Worm (Caenorhabditis elegans) whole organism, L2 larva: ENCODE data around the gene W02A2.9.

Experiments used
- F13H6.1 ChIP-seq: sonication (generic microtip); optimal IDR thresholded peaks from 2 replicates; lab custom pipeline; 2016; ENCODE audit warnings: missing genetic modification characterization, missing compliant biosample characterization
- R02D3.7 ChIP-seq: fragments of 150-350 bp; optimal IDR thresholded peaks from 2 replicates; lab custom pipeline; 2014; ENCODE audit warnings: missing biosample characterization, missing genetic modification characterization
- ama-1 ChIP-seq: fragments of 150-350 bp; optimal IDR thresholded peaks from 2 replicates; lab custom pipeline; 2018; ENCODE audit warnings: inconsistent platforms
- crh-2 ChIP-seq: sonication (generic microtip); optimal IDR thresholded peaks from 2 replicates; lab custom pipeline; 2017; ENCODE audit warnings: missing biosample characterization, missing genetic modification characterization
- egl-27 ChIP-seq: sonication (generic microtip); optimal IDR thresholded peaks from 3 replicates; lab custom pipeline; 2017; ENCODE audit warnings: missing biosample characterization, missing genetic modification reagents, missing genetic modification characterization
- elt-3 ChIP-seq: sonication (generic microtip); optimal IDR thresholded peaks from 2 replicates; lab custom pipeline; 2017; ENCODE audit warnings: missing biosample characterization, missing genetic modification characterization
- fos-1 ChIP-seq: fragments of 150-350 bp; optimal IDR thresholded peaks from 2 replicates; lab custom pipeline; 2014; ENCODE audit warnings: missing biosample characterization, missing genetic modification characterization
- lin-39 ChIP-seq: fragments of 150-350 bp; optimal IDR thresholded peaks from 2 replicates; lab custom pipeline; 2014; ENCODE audit warnings: missing biosample characterization, missing genetic modification reagents, missing genetic modification characterization
- lsy-2 ChIP-seq, 2 experiments: fragments of 150-350 bp in 1 of 2; sonication (generic microtip) in 1 of 2; optimal IDR thresholded peaks; 2 replicates each; lab custom pipeline; 2014 to 2017; ENCODE audit warnings: missing biosample characterization in 2 of 2, missing genetic modification characterization in 2 of 2
- mbf-1 ChIP-seq: sonication (generic microtip); optimal IDR thresholded peaks from 2 replicates; lab custom pipeline; 2017; ENCODE audit warnings: missing biosample characterization, missing genetic modification characterization
- nhr-129 ChIP-seq: fragments of 150-350 bp; optimal IDR thresholded peaks from 2 replicates; lab custom pipeline; 2014; ENCODE audit warnings: missing biosample characterization, missing genetic modification characterization
- nhr-21 ChIP-seq: fragments of 150-350 bp; optimal IDR thresholded peaks from 2 replicates; lab custom pipeline; 2014; ENCODE audit warnings: missing biosample characterization, missing genetic modification characterization
- nhr-23 ChIP-seq: fragments of 150-350 bp; optimal IDR thresholded peaks from 2 replicates; lab custom pipeline; 2014; ENCODE audit warnings: missing biosample characterization, missing genetic modification reagents, missing genetic modification characterization
- sem-4 ChIP-seq: fragments of 150-350 bp; optimal IDR thresholded peaks from 2 replicates; lab custom pipeline; 2014; ENCODE audit warnings: missing biosample characterization, missing genetic modification reagents, missing genetic modification characterization
- skn-1 ChIP-seq: sonication (generic microtip); optimal IDR thresholded peaks from 2 replicates; lab custom pipeline; 2017; ENCODE audit warnings: missing biosample characterization, missing genetic modification characterization
- sma-3 ChIP-seq: sonication (generic microtip); optimal IDR thresholded peaks from 2 replicates; lab custom pipeline; 2016; ENCODE audit warnings: missing genetic modification reagents, missing genetic modification characterization, missing compliant biosample characterization
- sma-9 ChIP-seq, 2 experiments: fragments of 150-350 bp in 1 of 2; sonication (generic microtip) in 1 of 2; optimal IDR thresholded peaks; 2 replicates each; lab custom pipeline; 2014 to 2016; ENCODE audit warnings: missing genetic modification characterization in 2 of 2, mild to moderate bottlenecking in 1 of 2, missing biosample characterization in 1 of 2, missing compliant biosample characterization in 1 of 2, missing genetic modification reagents in 1 of 2, moderate library complexity in 1 of 2
- unc-39 ChIP-seq: fragments of 150-350 bp; optimal IDR thresholded peaks from 2 replicates; lab custom pipeline; 2014; ENCODE audit warnings: missing biosample characterization, missing genetic modification characterization
- unc-55 ChIP-seq: fragments of 150-350 bp; sonication (generic microtip); optimal IDR thresholded peaks from 3 replicates; lab custom pipeline; 2014; ENCODE audit warnings: missing biosample characterization, missing genetic modification reagents, missing genetic modification characterization
- ztf-1 ChIP-seq: fragments of 200-800 bp; sonication (Bioruptor generic); conservative IDR thresholded peaks from 2 replicates; pipeline ENCODE4 v1.3.6; 2022; ENCODE audit warnings: missing genetic modification characterization, missing compliant biosample characterization
- ztf-11 ChIP-seq: sonication (generic microtip); optimal IDR thresholded peaks from 2 replicates; lab custom pipeline; 2017; ENCODE audit warnings: missing biosample characterization, missing genetic modification characterization
- ztf-4 ChIP-seq: fragments of 150-350 bp; optimal IDR thresholded peaks from 2 replicates; lab custom pipeline; 2014; ENCODE audit warnings: missing biosample characterization, missing genetic modification characterization

The W02A2.9 gene

DNA sequence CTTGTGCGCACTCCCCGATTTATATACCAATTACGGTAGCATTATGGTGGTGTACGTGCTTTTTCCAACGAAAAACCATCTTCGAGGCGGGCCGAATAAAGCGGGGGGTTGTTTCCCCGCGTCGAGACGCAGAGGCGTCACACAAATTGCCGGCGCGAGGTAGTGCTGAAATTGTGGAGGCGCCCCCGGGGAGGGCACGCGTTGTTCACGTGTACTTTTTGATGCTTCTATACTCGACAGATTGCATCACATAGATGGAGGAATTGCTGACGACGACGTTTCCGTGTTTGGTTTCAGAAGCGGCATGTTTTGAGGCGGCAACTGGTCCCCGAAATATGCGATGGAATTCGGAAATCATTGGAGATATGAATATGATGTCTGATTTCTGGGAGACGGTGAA lies 47.8 kb downstream of the W02A2.9 start (continued):
- TF ChIP-seq mbf-1 (tag; lab: Kevin White, UChicago) (no peak), unc-55 (GFP tag; lab: Kevin White, UChicago) (peak; percentile 86), ama-1 (lab: Kevin White, UChicago) (no peak), unc-39 (tag; lab: Kevin White, UChicago) (no peak), ztf-1 (GFP tag; lab: Robert Waterston, UW) (no peak), egl-27 (peak; percentile 94), elt-3 (tag; lab: Kevin White, UChicago) (no peak), ztf-4 (tag; lab: Kevin White, UChicago) (no peak), ztf-11 (no peak), nhr-129 (tag; lab: Kevin White, UChicago) (peak; percentile 100), R02D3.7 (tag; lab: Kevin White, UChicago) (no peak), lin-39 (no peak)

DNA sequence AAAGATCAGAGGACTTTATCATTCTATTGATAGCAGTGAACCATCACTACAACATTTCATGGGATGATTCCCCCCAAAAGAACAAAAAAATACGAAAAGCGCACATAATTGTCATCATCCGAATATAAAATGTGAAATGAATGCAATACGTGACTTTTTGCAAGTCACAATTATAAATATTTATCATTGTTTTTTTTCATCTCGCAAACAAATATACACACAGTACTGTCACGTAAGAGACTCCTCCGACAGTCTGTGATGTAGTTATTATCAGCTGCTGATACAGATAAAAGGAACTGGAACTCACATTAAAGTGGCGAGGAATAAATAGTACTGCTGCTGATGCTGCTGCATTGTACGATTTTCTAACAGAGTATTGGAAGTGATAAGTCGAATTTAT lies 48.9 kb downstream of the W02A2.9 start:
- TF ChIP-seq sma-9 (GFP tag; optimal IDR thresholded peaks at IDR 0.05; lab: Kevin White, UChicago) (peak; percentile 63), sma-9 (tag; optimal IDR thresholded peaks at IDR 0.05; lab: Kevin White, UChicago) (no peak), nhr-21 (tag; lab: Kevin White, UChicago) (peak; percentile 2), F13H6.1 (peak; percentile 17), nhr-129 (tag; lab: Kevin White, UChicago) (peak; percentile 73), fos-1 (peak; percentile 35), lsy-2 (tag; optimal IDR thresholded peaks at IDR 0.05; lab: Kevin White, UChicago) (peak in 1 of 2 experiments; percentile 18), sem-4 (tag; lab: Kevin White, UChicago) (no peak), skn-1 (tag; lab: Kevin White, UChicago) (peak; percentile 54), sma-3 (GFP tag; lab: Kevin White, UChicago) (peak; percentile 20), nhr-23 (tag; lab: Kevin White, UChicago) (no peak), crh-2 (peak; percentile 66), R02D3.7 (tag; lab: Kevin White, UChicago) (no peak)
